Worm (Caenorhabditis elegans): ENCODE results near the gene skat-1.

ce11 chrIII:8985461-8985860, 11.1 kb downstream of the skat-1 start:
- TF ChIP-seq fos-1 (tag; optimal IDR thresholded peaks at IDR 0.05), result no peak
- TF ChIP-seq unc-39 (tag; optimal IDR thresholded peaks at IDR 0.05), result no peak
